Fruit fly (Drosophila melanogaster): Measurements from ENCODE around the gene PIG-P.
A peak's percentile ranks its signal among the peaks of the same experiment; 100 is the strongest.

PIG-P gene

dm6 chr3R:26020244-26021171 lies 37.5 kb downstream of the PIG-P start (continued):
- TF ChIP-seq Hmx (GFP tag; optimal IDR thresholded peaks at IDR 0.05) (peak; percentile 27), CG1233 (GFP tag; optimal IDR thresholded peaks at IDR 0.05) (peak; percentile 5), ind (GFP tag; optimal IDR thresholded peaks at IDR 0.05) (peak; percentile 59), grau (tag; optimal IDR thresholded peaks at IDR 0.05) (peak; percentile 62), H2.0 (GFP tag; IDR thresholded peaks at IDR 0.05) (peak; percentile 60), unc-4 (GFP tag; IDR thresholded peaks at IDR 0.05; ENCODE audit: partially characterized antibody) (no peak), org-1 (GFP tag; optimal IDR thresholded peaks at IDR 0.05) (peak; percentile 60), mirr (GFP tag; optimal IDR thresholded peaks at IDR 0.05) (peak; percentile 33), ranshi (GFP tag; IDR thresholded peaks at IDR 0.05) (peak; percentile 59; the same call in 1 of the 2 replicates), CG15011 (GFP tag; optimal IDR thresholded peaks at IDR 0.05) (peak; percentile 36), CG32767 (GFP tag; IDR thresholded peaks at IDR 0.05) (no peak), Scr (GFP tag; IDR thresholded peaks at IDR 0.05; ENCODE audit: partially characterized antibody) (peak; percentile 24; the same call in 1 of the 2 replicates), salm (tag; optimal IDR thresholded peaks at IDR 0.05) (peak; percentile 69), CG11085 (GFP tag; IDR thresholded peaks at IDR 0.05) (no peak), Max (GFP tag; optimal IDR thresholded peaks at IDR 0.05) (peak; percentile 32), CG10431 (GFP tag; optimal IDR thresholded peaks at IDR 0.05) (peak; percentile 27), CHES-1-like (GFP tag; optimal IDR thresholded peaks at IDR 0.05) (no peak), Nf-YC (tag; optimal IDR thresholded peaks at IDR 0.05) (peak; percentile 98), grn (GFP tag; optimal IDR thresholded peaks at IDR 0.05) (no peak), crol (GFP tag; IDR thresholded peaks at IDR 0.05) (peak; percentile 100), emc (GFP tag; optimal IDR thresholded peaks at IDR 0.05) (no peak), Dfd (GFP tag; optimal IDR thresholded peaks at IDR 0.05) (no peak), CrebB (tag; optimal IDR thresholded peaks at IDR 0.05) (no peak), fd64A (GFP tag; optimal IDR thresholded peaks at IDR 0.05) (no peak), sens (GFP tag) (peak; percentile 87), CG7372 (GFP tag; IDR thresholded peaks at IDR 0.05) (peak; percentile 25; the same call in 1 of the 2 replicates), shn (GFP tag; optimal IDR thresholded peaks at IDR 0.05) (no peak), sisA (GFP tag; IDR thresholded peaks at IDR 0.05) (peak; percentile 65), CG3995 (GFP tag; optimal IDR thresholded peaks at IDR 0.05) (no peak), CG16779 (GFP tag; IDR thresholded peaks at IDR 0.05) (no peak), ftz-f1 (GFP tag; optimal IDR thresholded peaks at IDR 0.05) (peak; percentile 81), MTF-1 (GFP tag; optimal IDR thresholded peaks at IDR 0.05; ENCODE audit: borderline replicate concordance) (peak; percentile 46), Trl (optimal IDR thresholded peaks at IDR 0.05) (peak; percentile 54 to 73), Trl (GFP tag; optimal IDR thresholded peaks at IDR 0.05) (no peak), danr (GFP tag; IDR thresholded peaks at IDR 0.05) (no peak), CG16863 (GFP tag; optimal IDR thresholded peaks at IDR 0.05) (peak; percentile 25), Taf1 (GFP tag; IDR thresholded peaks at IDR 0.05) (no peak), Drgx (GFP tag; IDR thresholded peaks at IDR 0.05) (peak; percentile 79), hkb (optimal IDR thresholded peaks at IDR 0.05) (no peak), hkb (GFP tag; IDR thresholded peaks at IDR 0.05) (peak; percentile 37), Sry-δ (GFP tag; optimal IDR thresholded peaks at IDR 0.05) (no peak), Mad (GFP tag; optimal IDR thresholded peaks at IDR 0.05) (no peak), zf30C (GFP tag; optimal IDR thresholded peaks at IDR 0.05) (peak; percentile 72), pum (GFP tag; optimal IDR thresholded peaks at IDR 0.05) (no peak), CG12104 (GFP tag; optimal IDR thresholded peaks at IDR 0.05) (peak; percentile 45), dpn (GFP tag; optimal IDR thresholded peaks at IDR 0.05) (peak in 1 of 2 experiments; percentile 23), CG4282 (GFP tag; optimal IDR thresholded peaks at IDR 0.05) (no peak), CG5953 (GFP tag; IDR thresholded peaks at IDR 0.05) (0 out of 2 replicates have a peak, but pooled peaks have one; percentile 26), esg (GFP tag; conservative IDR thresholded peaks at IDR 0.05) (peak; percentile 56), ems (GFP tag; optimal IDR thresholded peaks at IDR 0.05) (peak; percentile 36), jumu (GFP tag; optimal IDR thresholded peaks at IDR 0.05) (no peak)

Data from whole organism, embryonic.